Fruit fly (Drosophila melanogaster) whole organism: Measurements from ENCODE around the gene Hexo2.

Experiments used
- CG8478 ChIP-seq: fragments of >200 bp; optimal IDR thresholded peaks from 2 replicates; lab custom pipeline; 2018; ENCODE audit warnings: inconsistent platforms
- EcR ChIP-seq, 2 experiments: fragments of >200 bp; optimal IDR thresholded peaks; 2 replicates each; lab custom pipeline; 2017; ENCODE audit warnings: missing biosample characterization in 2 of 2, missing genetic modification characterization in 2 of 2, missing genetic modification reagents in 2 of 2
- psq ChIP-seq: fragments of >200 bp; optimal IDR thresholded peaks from 2 replicates; lab custom pipeline; 2017
- usp ChIP-seq: fragments of >200 bp; optimal IDR thresholded peaks from 2 replicates; lab custom pipeline; 2017; ENCODE audit warnings: missing biosample characterization, missing genetic modification characterization, mixed read lengths

DNA sequence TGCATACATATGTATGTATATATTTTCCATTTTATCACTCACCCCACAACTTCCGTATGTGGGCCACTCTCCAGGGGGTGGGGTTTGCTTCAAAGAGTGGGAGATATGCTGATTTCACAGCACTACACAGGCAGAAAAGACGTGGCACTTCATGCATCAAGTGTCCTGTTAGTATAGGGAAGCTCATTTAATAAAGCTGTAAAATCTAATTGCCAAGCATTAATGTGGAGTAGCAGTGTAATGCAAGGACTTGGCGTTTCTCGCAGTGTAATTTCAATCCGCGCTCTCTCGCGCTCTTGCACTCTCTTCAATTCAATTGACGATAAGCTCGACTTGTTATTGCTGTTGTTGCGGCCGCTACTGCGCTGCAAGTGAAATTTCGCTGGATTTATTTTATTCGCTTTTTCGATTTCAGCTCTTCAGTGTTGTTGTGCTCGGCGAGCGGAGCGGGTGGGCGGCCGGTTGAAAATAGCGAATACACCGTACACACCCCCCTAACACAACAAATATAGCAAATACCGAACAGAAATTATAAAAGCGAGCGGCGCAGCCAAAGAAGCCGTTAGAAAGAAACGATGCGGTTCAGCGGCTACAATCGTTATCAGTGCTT lies at the start of gene Hexo2:
- TF ChIP-seq CG8478 (lab: Kevin White, UChicago) (no peak), usp (GFP tag; lab: Kevin White, UChicago) (no peak), EcR (GFP tag; optimal IDR thresholded peaks at IDR 0.05; lab: Kevin White, UChicago) (no peak), psq (lab: Kevin White, UChicago) (no peak)
